Worm (Caenorhabditis elegans): ENCODE data around the gene clec-74.

Gene clec-74

DNA sequence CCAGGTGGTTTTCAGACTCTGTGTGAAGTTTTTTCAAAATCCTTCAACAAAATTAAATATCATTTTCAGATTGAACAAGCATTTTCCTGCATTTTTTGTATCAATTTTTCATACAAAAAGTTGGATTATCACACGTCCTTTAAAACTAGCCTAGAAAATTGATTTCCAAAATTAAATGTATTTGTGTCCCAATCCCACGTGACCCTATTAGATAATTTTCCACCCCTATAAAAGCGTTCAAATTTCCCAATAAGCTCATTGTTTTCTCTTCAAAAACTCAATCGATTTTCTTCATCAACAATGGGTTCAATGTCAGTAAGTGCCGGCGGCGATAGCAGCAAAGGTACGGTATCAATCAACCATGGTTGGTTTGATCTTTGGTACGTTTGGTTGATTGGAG, 42.3 kb upstream of the clec-74 start, which contains the start of gene F56D6.19:
TSS of gene F56D6.19 (plus strand) at position 301 of the 400 bp plus-strand sequence.
- TF ChIP-seq fkh-6 (tag; optimal IDR thresholded peaks at IDR 0.05) (no peak), pat-9 (tag; optimal IDR thresholded peaks at IDR 0.05) (no peak), unc-42 (tag; optimal IDR thresholded peaks at IDR 0.05) (no peak), elt-2 (tag; optimal IDR thresholded peaks at IDR 0.05) (no peak), syd-9 (tag; optimal IDR thresholded peaks at IDR 0.05) (no peak), C08G9.2 (tag; optimal IDR thresholded peaks at IDR 0.05) (no peak), ttx-3 (tag; optimal IDR thresholded peaks at IDR 0.05) (no peak), mec-3 (tag; optimal IDR thresholded peaks at IDR 0.05; ENCODE audit: borderline replicate concordance) (no peak), ets-4 (tag; optimal IDR thresholded peaks at IDR 0.05) (no peak), ahr-1 (tag; optimal IDR thresholded peaks at IDR 0.05) (no peak), madf-2 (tag; optimal IDR thresholded peaks at IDR 0.05) (no peak), npax-4 (tag; optimal IDR thresholded peaks at IDR 0.05) (no peak), nhr-232 (tag; optimal IDR thresholded peaks at IDR 0.05) (no peak)

DNA sequence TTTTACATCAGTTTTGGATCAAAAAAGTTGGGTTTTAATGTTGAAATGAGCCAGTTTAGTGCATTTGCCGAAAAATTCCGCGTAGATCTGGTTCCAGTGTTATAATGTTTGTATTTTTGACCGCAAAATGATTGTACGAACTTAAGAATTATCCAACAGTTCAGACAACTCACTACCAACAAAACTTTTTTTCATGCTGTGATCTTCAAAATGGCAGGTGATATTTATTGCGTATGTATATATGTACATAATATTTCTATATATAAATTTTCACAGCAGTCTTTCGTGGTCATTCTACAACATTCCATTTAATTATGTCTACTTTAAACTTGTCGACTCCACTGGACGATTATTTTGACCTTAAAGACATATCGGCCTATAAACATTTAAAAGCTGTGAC, 41.5 kb upstream of the clec-74 start, which contains the start of gene srz-20:
TSS of gene srz-20 (plus strand) at position 301 of the 400 bp plus-strand sequence.
- TF ChIP-seq syd-9 (tag; optimal IDR thresholded peaks at IDR 0.05) = no peak

DNA sequence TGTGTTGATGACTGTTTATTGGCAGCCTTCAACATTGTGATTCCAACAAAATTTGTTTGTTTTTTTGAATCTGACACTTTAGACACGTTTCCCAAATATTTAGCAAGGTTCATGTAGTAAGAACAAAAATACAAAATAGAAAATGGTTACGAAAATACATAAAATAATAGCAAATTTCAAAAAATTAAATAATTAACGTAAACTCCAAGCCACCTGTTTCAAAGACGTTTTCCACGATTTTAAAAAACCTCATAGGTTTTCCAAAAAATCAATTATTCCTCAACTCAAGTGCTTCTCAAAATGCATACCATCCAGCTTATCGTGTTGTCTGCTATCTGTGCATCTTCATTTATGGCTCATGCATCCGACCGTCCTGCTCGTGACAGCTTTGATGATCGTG, 39.4 kb upstream of the clec-74 start, which contains the start of gene F56D6.14:
TSS of gene F56D6.14 (plus strand) at position 301 of the 400 bp plus-strand sequence.
- no peak for TF ChIP-seq ama-1 (optimal IDR thresholded peaks at IDR 0.05)
- no peak for TF ChIP-seq pat-9 (tag; optimal IDR thresholded peaks at IDR 0.05)
- TF ChIP-seq dve-1 (tag; optimal IDR thresholded peaks at IDR 0.05) = no peak
- no peak for TF ChIP-seq hlh-30 (tag; optimal IDR thresholded peaks at IDR 0.05; ENCODE audit: insufficient read depth)
- no peak for TF ChIP-seq T23F11.4 (GFP tag; optimal IDR thresholded peaks at IDR 0.05)
- TF ChIP-seq F13H6.1 (tag; optimal IDR thresholded peaks at IDR 0.05) = no peak
- TF ChIP-seq pag-3 (tag; optimal IDR thresholded peaks at IDR 0.05; ENCODE audit: borderline replicate concordance) = no peak
- no peak for TF ChIP-seq ceh-30 (tag; optimal IDR thresholded peaks at IDR 0.05)
- TF ChIP-seq syd-9 (tag; optimal IDR thresholded peaks at IDR 0.05) = no peak
- no peak for TF ChIP-seq zip-5 (tag; optimal IDR thresholded peaks at IDR 0.05)
- no peak for TF ChIP-seq hlh-15 (tag; optimal IDR thresholded peaks at IDR 0.05)
- no peak for TF ChIP-seq madf-2 (tag; optimal IDR thresholded peaks at IDR 0.05)
- TF ChIP-seq sox-4 (tag; optimal IDR thresholded peaks at IDR 0.05) = no peak
- TF ChIP-seq nhr-232 (tag; optimal IDR thresholded peaks at IDR 0.05) = no peak
- no peak for TF ChIP-seq tbx-7 (tag; optimal IDR thresholded peaks at IDR 0.05)

DNA sequence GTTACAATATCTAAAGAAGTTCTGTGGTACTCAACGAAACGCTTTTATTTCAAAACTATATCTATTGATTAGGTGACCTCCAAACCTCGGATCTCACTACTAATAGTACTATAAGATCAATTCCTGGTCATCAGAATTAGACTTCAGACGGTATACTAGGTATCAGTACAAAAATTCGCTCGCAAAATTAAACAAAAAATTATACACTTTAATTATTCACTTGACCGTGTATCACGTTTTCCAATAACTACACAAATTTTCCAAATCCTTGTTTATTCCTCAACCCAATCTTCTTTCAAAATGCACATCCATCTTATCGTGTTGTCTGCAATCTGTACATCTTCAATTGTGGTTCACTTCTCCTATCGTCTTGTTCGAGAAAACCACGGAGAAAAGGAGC, 38.6 kb upstream of the clec-74 start, which contains the start of gene F56D6.23:
TSS of gene F56D6.23 (plus strand) at position 301 of the 400 bp plus-strand sequence.
- TF ChIP-seq pax-1 (tag; optimal IDR thresholded peaks at IDR 0.05) = no peak
- no peak for TF ChIP-seq ceh-24 (tag; optimal IDR thresholded peaks at IDR 0.05)
- no peak for TF ChIP-seq hlh-30 (tag; optimal IDR thresholded peaks at IDR 0.05; ENCODE audit: insufficient read depth)
- TF ChIP-seq fax-1 (tag; optimal IDR thresholded peaks at IDR 0.05) = no peak
- TF ChIP-seq lin-11 (tag; optimal IDR thresholded peaks at IDR 0.05) = no peak
- no peak for TF ChIP-seq ttx-3 (tag; optimal IDR thresholded peaks at IDR 0.05)
- no peak for TF ChIP-seq sox-4 (tag; optimal IDR thresholded peaks at IDR 0.05)

DNA sequence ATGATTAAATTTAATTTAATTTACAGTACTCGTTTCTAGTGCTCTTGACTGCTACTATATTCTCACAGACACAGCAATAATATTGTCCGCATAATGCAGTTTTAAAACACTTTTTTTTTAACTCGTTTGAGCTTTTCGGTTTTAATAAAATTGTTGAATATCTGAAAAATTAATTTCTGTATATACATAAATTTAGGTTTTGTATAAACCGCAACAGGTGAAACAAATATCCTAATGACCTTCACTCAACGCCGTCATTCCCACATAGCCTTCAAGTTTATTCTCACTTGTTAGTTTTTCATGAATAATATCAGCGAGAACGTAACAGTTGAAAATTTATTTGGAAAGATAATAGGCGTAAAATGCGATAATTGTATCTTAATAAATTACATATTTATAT, 37.3 kb upstream of the clec-74 start, which contains the start of gene srz-19:
TSS of gene srz-19 (plus strand) at position 301 of the 400 bp plus-strand sequence.
- TF ChIP-seq dve-1 (tag; optimal IDR thresholded peaks at IDR 0.05) (no peak), tbx-2 (tag; optimal IDR thresholded peaks at IDR 0.05) (no peak), sox-2 (GFP tag; IDR thresholded peaks at IDR 0.05) (no peak), F13H6.1 (tag; optimal IDR thresholded peaks at IDR 0.05) (no peak), fkh-10 (GFP tag; optimal IDR thresholded peaks at IDR 0.05) (no peak), unc-86 (tag; optimal IDR thresholded peaks at IDR 0.05) (no peak), ref-2 (tag; optimal IDR thresholded peaks at IDR 0.05) (no peak), ceh-22 (tag; optimal IDR thresholded peaks at IDR 0.05) (no peak), unc-3 (GFP tag; conservative IDR thresholded peaks at IDR 0.05) (no peak), unc-3 (tag; optimal IDR thresholded peaks at IDR 0.05) (no peak), ttx-3 (tag; optimal IDR thresholded peaks at IDR 0.05) (no peak), unc-55 (GFP tag; optimal IDR thresholded peaks at IDR 0.05) (no peak), pros-1 (tag; optimal IDR thresholded peaks at IDR 0.05) (no peak), ceh-9 (tag; optimal IDR thresholded peaks at IDR 0.05) (no peak), nhr-232 (tag; optimal IDR thresholded peaks at IDR 0.05) (no peak)
